Fruit fly (Drosophila melanogaster) whole organism, embryonic: Measurements from ENCODE around the gene CG15894.
A peak's percentile ranks its signal among the peaks of the same experiment; 100 is the strongest.

Experiments used
- Adf1 ChIP-seq: fragments of 200-800 bp; sonication (Bioruptor generic); IDR thresholded peaks from 2 replicates; pipeline ENCODE4 v1.3.6; 2022; ENCODE audit warnings: missing biosample characterization, missing genetic modification characterization
- Antp ChIP-seq: fragments of 200-800 bp; sonication (Bioruptor generic); optimal IDR thresholded peaks from 3 replicates; lab custom pipeline; 2016; ENCODE audit warnings: missing biosample characterization, missing genetic modification characterization
- Atf3 ChIP-seq: fragments of 200-800 bp; sonication (Bioruptor generic); optimal IDR thresholded peaks from 3 replicates; lab custom pipeline; 2016; ENCODE audit warnings: missing biosample characterization, missing genetic modification characterization
- C15 ChIP-seq: fragments of 200-800 bp; sonication (Bioruptor generic); IDR thresholded peaks from 3 replicates; pipeline ENCODE4 v1.3.6; 2022; ENCODE audit warnings: missing biosample characterization, missing genetic modification characterization
- CG10366 ChIP-seq: fragments of 200-800 bp; sonication (Bioruptor generic); IDR thresholded peaks from 2 replicates; pipeline ENCODE4 v1.3.6; 2022; ENCODE audit warnings: missing biosample characterization, missing genetic modification characterization
- CG12071 ChIP-seq: fragments of 200-800 bp; sonication (Bioruptor generic); optimal IDR thresholded peaks from 3 replicates; lab custom pipeline; 2018; ENCODE audit warnings: missing biosample characterization, mild to moderate bottlenecking, missing genetic modification characterization
- CG12744 ChIP-seq: fragments of 200-800 bp; sonication (Bioruptor generic); optimal IDR thresholded peaks from 2 replicates; lab custom pipeline; 2016; ENCODE audit warnings: missing biosample characterization, missing genetic modification characterization
- CG13123 ChIP-seq: fragments of 200-800 bp; sonication (Bioruptor generic); optimal IDR thresholded peaks from 2 replicates; lab custom pipeline; 2016; ENCODE audit warnings: missing biosample characterization, missing genetic modification characterization
- CG13894 ChIP-seq: fragments of 200-800 bp; sonication (Bioruptor generic); optimal IDR thresholded peaks from 3 replicates; lab custom pipeline; 2018; ENCODE audit warnings: missing biosample characterization, mild to moderate bottlenecking, missing genetic modification characterization, moderate library complexity
- CG14667 ChIP-seq: fragments of 200-800 bp; sonication (Bioruptor generic); IDR thresholded peaks from 2 replicates; pipeline ENCODE4 v1.3.6; 2022; ENCODE audit warnings: missing biosample characterization, missing genetic modification characterization
- CG1529 ChIP-seq: fragments of 200-800 bp; sonication (Bioruptor generic); optimal IDR thresholded peaks from 3 replicates; lab custom pipeline; 2018; ENCODE audit warnings: missing biosample characterization, missing genetic modification characterization
- CG17328 ChIP-seq: fragments of 200-800 bp; sonication (Bioruptor generic); IDR thresholded peaks from 2 replicates; pipeline ENCODE4 v1.3.6; 2022; ENCODE audit warnings: missing biosample characterization, missing genetic modification characterization
- CG17361 ChIP-seq: fragments of 200-800 bp; sonication (Bioruptor generic); IDR thresholded peaks from 3 replicates; pipeline ENCODE4 v1.3.6; 2022; ENCODE audit warnings: missing biosample characterization, missing genetic modification characterization
- CG17385 ChIP-seq: fragments of 200-800 bp; sonication (Bioruptor generic); optimal IDR thresholded peaks from 3 replicates; lab custom pipeline; 2018; ENCODE audit warnings: missing biosample characterization, mild to moderate bottlenecking, missing genetic modification characterization
- CG30020 ChIP-seq: fragments of 200-800 bp; optimal IDR thresholded peaks from 2 replicates; lab custom pipeline; 2019; ENCODE audit warnings: missing biosample characterization, mild to moderate bottlenecking, missing genetic modification characterization, moderate library complexity
- CG5180 ChIP-seq: fragments of 200-800 bp; sonication (Bioruptor generic); optimal IDR thresholded peaks from 3 replicates; lab custom pipeline; 2017; ENCODE audit warnings: missing biosample characterization, missing genetic modification characterization, mild to moderate bottlenecking, moderate library complexity, missing genetic modification reagents
- CG6654 ChIP-seq: fragments of 200-800 bp; sonication (Bioruptor generic); optimal IDR thresholded peaks from 2 replicates; lab custom pipeline; 2017; ENCODE audit warnings: missing biosample characterization, mild to moderate bottlenecking, missing genetic modification characterization
- Dfd ChIP-seq, 2 experiments: fragments of >200 bp; optimal IDR thresholded peaks; 2 replicates each; lab custom pipeline; 2017; ENCODE audit warnings: missing biosample characterization in 2 of 2, missing genetic modification characterization in 2 of 2
- Gug ChIP-seq: fragments of 200-800 bp; sonication (Bioruptor generic); IDR thresholded peaks from 4 replicates; pipeline ENCODE4 v1.3.6; 2022; ENCODE audit warnings: missing biosample characterization, missing genetic modification characterization
- H15 ChIP-seq: fragments of 200-800 bp; sonication (Bioruptor generic); IDR thresholded peaks from 3 replicates; pipeline ENCODE4 v1.3.6; 2022; ENCODE audit warnings: missing biosample characterization, missing genetic modification characterization
- H2.0 ChIP-seq: fragments of 200-800 bp; sonication (Bioruptor generic); IDR thresholded peaks from 2 replicates; pipeline ENCODE4 v1.3.6; 2022; ENCODE audit warnings: missing biosample characterization, missing genetic modification characterization
- HLH3B ChIP-seq: fragments of 200-800 bp; sonication (Bioruptor generic); IDR thresholded peaks from 2 replicates; pipeline ENCODE4 v1.3.6; 2022; ENCODE audit warnings: missing biosample characterization, missing genetic modification characterization
- HLH4C ChIP-seq: fragments of 200-800 bp; sonication (Bioruptor generic); IDR thresholded peaks from 3 replicates; pipeline ENCODE4 v1.3.6; 2022; ENCODE audit warnings: missing biosample characterization, missing genetic modification characterization; ENCODE audit not compliant: partially characterized antibody
- Mad ChIP-seq: fragments of 200-800 bp; sonication (Bioruptor generic); optimal IDR thresholded peaks from 2 replicates; lab custom pipeline; 2016; ENCODE audit warnings: missing biosample characterization, missing genetic modification characterization
- Max ChIP-seq: fragments of 200-800 bp; sonication (Bioruptor generic); optimal IDR thresholded peaks from 2 replicates; lab custom pipeline; 2016; ENCODE audit warnings: missing biosample characterization, mild to moderate bottlenecking, missing genetic modification characterization
- Nf-YC ChIP-seq: fragments of 200-800 bp; optimal IDR thresholded peaks from 3 replicates; lab custom pipeline; 2019; ENCODE audit warnings: missing biosample characterization, mild to moderate bottlenecking, missing genetic modification characterization, moderate library complexity
- Ptx1 ChIP-seq: fragments of 200-800 bp; sonication (Bioruptor generic); IDR thresholded peaks from 2 replicates; pipeline ENCODE4 v1.3.6; 2022; ENCODE audit warnings: missing biosample characterization, missing genetic modification characterization
- Side ChIP-seq: fragments of 200-800 bp; sonication (Bioruptor generic); optimal IDR thresholded peaks from 2 replicates; lab custom pipeline; 2016; ENCODE audit warnings: missing biosample characterization, missing genetic modification characterization
- Sox100B ChIP-seq: fragments of 200-800 bp; sonication (Bioruptor generic); optimal IDR thresholded peaks from 3 replicates; lab custom pipeline; 2018; ENCODE audit warnings: missing biosample characterization, mild to moderate bottlenecking, missing genetic modification characterization
- Trl ChIP-seq, 3 experiments: fragments of >200 bp in 2 of 3; fragments of 200-800 bp in 1 of 3; sonication (Bioruptor generic) in 1 of 3; optimal IDR thresholded peaks; 2 replicates in 1 of 3; 3 replicates in 2 of 3; lab custom pipeline; 2016 to 2017; ENCODE audit warnings: missing biosample characterization in 1 of 3, missing genetic modification characterization in 1 of 3
- Xrp1 ChIP-seq: fragments of 200-800 bp; sonication (Bioruptor generic); IDR thresholded peaks from 2 replicates; pipeline ENCODE4 v1.3.6; 2022; ENCODE audit warnings: missing biosample characterization, missing genetic modification characterization
- aop ChIP-seq: fragments of 200-800 bp; sonication (Bioruptor generic); IDR thresholded peaks from 2 replicates; pipeline ENCODE4 v1.3.6; 2022; ENCODE audit warnings: missing biosample characterization, missing genetic modification characterization
- dm ChIP-seq: fragments of 200-800 bp; sonication (Bioruptor generic); optimal IDR thresholded peaks from 3 replicates; lab custom pipeline; 2016; ENCODE audit warnings: missing biosample characterization, missing genetic modification characterization
- eve ChIP-seq, 2 experiments: fragments of >200 bp; optimal IDR thresholded peaks; 2 replicates each; lab custom pipeline; 2017; ENCODE audit warnings: missing biosample characterization in 2 of 2, missing genetic modification characterization in 2 of 2
- fd102C ChIP-seq: fragments of 200-800 bp; sonication (Bioruptor generic); optimal IDR thresholded peaks from 2 replicates; lab custom pipeline; 2018; ENCODE audit warnings: missing biosample characterization, mild to moderate bottlenecking, missing genetic modification characterization, moderate library complexity
- grn ChIP-seq: fragments of 200-800 bp; sonication (Bioruptor generic); optimal IDR thresholded peaks from 3 replicates; lab custom pipeline; 2017; ENCODE audit warnings: missing biosample characterization, missing genetic modification characterization
- gsb ChIP-seq: fragments of 200-800 bp; sonication (Bioruptor generic); IDR thresholded peaks from 2 replicates; pipeline ENCODE4 v1.3.6; 2022; ENCODE audit warnings: missing biosample characterization, missing genetic modification characterization
- gsb-n ChIP-seq: fragments of 200-800 bp; sonication (Bioruptor generic); optimal IDR thresholded peaks from 3 replicates; lab custom pipeline; 2018; ENCODE audit warnings: missing biosample characterization, mild to moderate bottlenecking, missing genetic modification characterization
- jigr1 ChIP-seq: fragments of 200-800 bp; sonication (Bioruptor generic); IDR thresholded peaks from 3 replicates; pipeline ENCODE4 v1.3.6; 2022; ENCODE audit warnings: missing biosample characterization, missing genetic modification characterization
- klu ChIP-seq: fragments of 200-800 bp; sonication (Bioruptor generic); IDR thresholded peaks from 2 replicates; pipeline ENCODE4 v1.3.6; 2022; ENCODE audit warnings: missing biosample characterization, missing genetic modification characterization
- lmd ChIP-seq: fragments of 200-800 bp; sonication (Bioruptor generic); IDR thresholded peaks from 2 replicates; pipeline ENCODE4 v1.3.6; 2022; ENCODE audit warnings: missing biosample characterization, missing genetic modification characterization
- mam ChIP-seq: fragments of 200-800 bp; sonication (Bioruptor generic); optimal IDR thresholded peaks from 3 replicates; lab custom pipeline; 2016; ENCODE audit warnings: missing biosample characterization, missing genetic modification characterization
- pita ChIP-seq: fragments of 200-800 bp; sonication (Bioruptor generic); optimal IDR thresholded peaks from 2 replicates; lab custom pipeline; 2017; ENCODE audit warnings: missing biosample characterization, mild to moderate bottlenecking, missing genetic modification characterization
- pzg ChIP-seq: fragments of 200-800 bp; sonication (Bioruptor generic); optimal IDR thresholded peaks from 3 replicates; lab custom pipeline; 2018; ENCODE audit warnings: missing biosample characterization, mild to moderate bottlenecking, missing genetic modification characterization, moderate library complexity
- slp2 ChIP-seq: fragments of 200-800 bp; sonication (Bioruptor generic); optimal IDR thresholded peaks from 2 replicates; lab custom pipeline; 2016; ENCODE audit warnings: missing biosample characterization, missing genetic modification characterization
- sna ChIP-seq: fragments of 200-800 bp; sonication (Bioruptor generic); IDR thresholded peaks from 2 replicates; pipeline ENCODE4 v1.3.6; 2022; ENCODE audit warnings: missing biosample characterization, missing genetic modification characterization; ENCODE audit not compliant: partially characterized antibody
- sr ChIP-seq: fragments of 200-800 bp; sonication (Bioruptor generic); IDR thresholded peaks from 3 replicates; pipeline ENCODE4 v1.3.6; 2022; ENCODE audit warnings: missing biosample characterization, missing genetic modification characterization
- tll ChIP-seq, 2 experiments: fragments of 200-800 bp in 1 of 2; fragments of >200 bp in 1 of 2; sonication (Bioruptor generic) in 1 of 2; optimal IDR thresholded peaks; 2 replicates each; lab custom pipeline; 2017 to 2019; ENCODE audit warnings: missing biosample characterization in 2 of 2, missing genetic modification characterization in 2 of 2, mild to moderate bottlenecking in 1 of 2, moderate library complexity in 1 of 2
- trh ChIP-seq: fragments of 200-800 bp; sonication (Bioruptor generic); optimal IDR thresholded peaks from 2 replicates; lab custom pipeline; 2016; ENCODE audit warnings: missing biosample characterization, missing genetic modification characterization
- twi ChIP-seq: fragments of 200-800 bp; optimal IDR thresholded peaks from 2 replicates; lab custom pipeline; 2019; ENCODE audit warnings: missing biosample characterization, mild to moderate bottlenecking, missing genetic modification characterization, moderate library complexity
- unpg ChIP-seq: fragments of 200-800 bp; sonication (Bioruptor generic); optimal IDR thresholded peaks from 3 replicates; lab custom pipeline; 2018; ENCODE audit warnings: missing biosample characterization, mild to moderate bottlenecking, missing genetic modification characterization, moderate library complexity

CG15894 gene

dm6 chrX:6346926-6347367, 37.9 kb downstream of the CG15894 start, which contains the start of gene CG3847 (continued):
- TF ChIP-seq unpg (GFP tag; lab: Kevin White, UChicago) (peak; percentile 19), H15 (GFP tag; lab: Robert Waterston, UW) (no peak), Mad (GFP tag; lab: Kevin White, UChicago) (peak; percentile 54), H2.0 (peak; percentile 34; the same call in 1 of the 2 replicates), CG12744 (GFP tag; lab: Kevin White, UChicago) (no peak), CG13123 (no peak), CG12071 (GFP tag; lab: Kevin White, UChicago) (no peak), twi (tag; lab: Kevin White, UChicago) (peak; percentile 37), gsb-n (tag; lab: Kevin White, UChicago) (peak; percentile 21), CG6654 (GFP tag; lab: Kevin White, UChicago) (no peak), C15 (GFP tag; lab: Robert Waterston, UW) (no peak), CG13894 (tag; lab: Kevin White, UChicago) (peak; percentile 55), CG10366 (no peak), CG14667 (no peak), Trl (optimal IDR thresholded peaks at IDR 0.05; lab: Kevin White, UChicago) (no peak), Trl (GFP tag; optimal IDR thresholded peaks at IDR 0.05; lab: Kevin White, UChicago) (peak; percentile 41), grn (GFP tag; lab: Kevin White, UChicago) (no peak), Adf1 (GFP tag; lab: Robert Waterston, UW) (peak; percentile 64), pzg (GFP tag; lab: Kevin White, UChicago) (peak; percentile 99), Antp (peak; percentile 44), jigr1 (GFP tag; lab: Robert Waterston, UW) (no peak), Xrp1 (GFP tag; lab: Robert Waterston, UW) (no peak), CG17361 (GFP tag; lab: Robert Waterston, UW) (peak; percentile 55; the same call in 2 of the 3 replicates), CG17328 (peak; percentile 27; the same call in 1 of the 2 replicates), HLH4C (peak; percentile 48; the same call in 2 of the 3 replicates), CG5180 (no peak), CG30020 (tag; lab: Kevin White, UChicago) (peak; percentile 37), Max (peak; percentile 13), Sox100B (no peak), CG1529 (GFP tag; lab: Kevin White, UChicago) (no peak), Ptx1 (GFP tag; lab: Robert Waterston, UW) (0 out of 2 replicates have a peak, but pooled peaks have one; percentile 31), Atf3 (GFP tag; lab: Kevin White, UChicago) (no peak), CG17385 (GFP tag; lab: Kevin White, UChicago) (no peak), sna (GFP tag; lab: Robert Waterston, UW) (peak; percentile 46; the same call in 1 of the 2 replicates), fd102C (GFP tag; lab: Kevin White, UChicago) (no peak), Side (GFP tag; lab: Kevin White, UChicago) (no peak), aop (GFP tag; lab: Robert Waterston, UW) (no peak), slp2 (GFP tag; lab: Kevin White, UChicago) (no peak), Dfd (GFP tag; optimal IDR thresholded peaks at IDR 0.05; lab: Kevin White, UChicago) (no peak), HLH3B (no peak), pita (GFP tag; lab: Kevin White, UChicago) (no peak), trh (GFP tag; lab: Kevin White, UChicago) (no peak), lmd (GFP tag; lab: Robert Waterston, UW) (no peak), Nf-YC (tag; lab: Kevin White, UChicago) (peak; percentile 47), eve (GFP tag; optimal IDR thresholded peaks at IDR 0.05; lab: Kevin White, UChicago) (no peak), mam (GFP tag; lab: Kevin White, UChicago) (peak; percentile 48), Gug (GFP tag; lab: Robert Waterston, UW) (peak; percentile 13; the same call in 1 of the 4 replicates), dm (GFP tag; lab: Kevin White, UChicago) (peak; percentile 65), tll (GFP tag; optimal IDR thresholded peaks at IDR 0.05; lab: Kevin White, UChicago) (peak in 1 of 2 experiments; percentile 33), sr (GFP tag; lab: Robert Waterston, UW) (no peak), klu (GFP tag; lab: Robert Waterston, UW) (no peak), gsb (GFP tag; lab: Robert Waterston, UW) (no peak)
